Fruit fly (Drosophila melanogaster): ENCODE data around the gene Set8.

The Set8 gene

DNA sequence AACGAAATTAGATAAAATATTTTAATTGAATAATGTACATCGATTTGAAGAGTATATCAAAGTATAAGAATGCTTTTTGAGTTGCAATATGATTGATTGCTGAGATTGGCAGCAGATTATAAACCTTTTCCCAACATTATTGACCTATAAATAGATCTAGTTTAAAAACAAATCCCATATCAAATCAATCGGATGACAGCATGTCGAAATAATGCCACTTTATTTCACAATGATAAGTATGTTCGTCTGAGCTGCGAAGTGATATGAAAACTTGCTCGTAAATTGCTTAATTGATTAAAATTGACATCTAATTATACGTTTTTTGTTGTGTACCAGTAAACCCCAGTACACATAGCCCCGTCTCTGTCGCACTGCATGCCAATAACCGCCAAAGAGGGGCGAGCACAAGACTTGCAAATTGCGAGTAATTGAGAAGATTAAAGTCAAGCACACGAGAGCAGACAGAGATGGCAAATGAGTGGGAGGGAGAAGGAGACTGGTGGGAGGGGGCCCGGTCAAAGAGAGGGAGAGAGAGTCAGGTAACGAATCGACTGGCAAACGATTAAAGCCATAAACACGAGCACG lies 32.7 kb upstream of the Set8 start (continued):
- TF ChIP-seq Hr51 (GFP tag; optimal IDR thresholded peaks at IDR 0.05) (peak; percentile 5 to 74), CG2678 (tag; optimal IDR thresholded peaks at IDR 0.05) (peak; percentile 55), PHDP (tag; optimal IDR thresholded peaks at IDR 0.05) (peak; percentile 46), CG13624 (GFP tag; optimal IDR thresholded peaks at IDR 0.05) (peak; percentile 54), Dip3 (GFP tag; optimal IDR thresholded peaks at IDR 0.05) (peak; percentile 37), bcd (GFP tag; optimal IDR thresholded peaks at IDR 0.05) (peak; percentile 46), cwo (GFP tag; optimal IDR thresholded peaks at IDR 0.05) (no peak), CG11085 (GFP tag; IDR thresholded peaks at IDR 0.05) (no peak), mam (GFP tag; optimal IDR thresholded peaks at IDR 0.05) (peak; percentile 70), Dip2 (GFP tag; IDR thresholded peaks at IDR 0.05) (no peak), CoRest (tag; optimal IDR thresholded peaks at IDR 0.05) (peak; percentile 63), CG17328 (GFP tag; IDR thresholded peaks at IDR 0.05) (no peak), CG4730 (GFP tag; IDR thresholded peaks at IDR 0.05) (no peak), mld (GFP tag; IDR thresholded peaks at IDR 0.05; ENCODE audit: partially characterized antibody) (no peak), crp (GFP tag; optimal IDR thresholded peaks at IDR 0.05) (no peak), gt (GFP tag; IDR thresholded peaks at IDR 0.05) (no peak), Pdp1 (GFP tag; optimal IDR thresholded peaks at IDR 0.05) (peak in 1 of 2 experiments; percentile 30), Usf (GFP tag; optimal IDR thresholded peaks at IDR 0.05) (no peak), salm (tag; optimal IDR thresholded peaks at IDR 0.05) (no peak), NFAT (GFP tag; IDR thresholded peaks at IDR 0.05) (no peak), CG12744 (GFP tag; optimal IDR thresholded peaks at IDR 0.05) (no peak), CG13775 (GFP tag; optimal IDR thresholded peaks at IDR 0.05) (peak; percentile 56), vvl (GFP tag; IDR thresholded peaks at IDR 0.05) (no peak), CG18011 (GFP tag; optimal IDR thresholded peaks at IDR 0.05) (no peak)

DNA sequence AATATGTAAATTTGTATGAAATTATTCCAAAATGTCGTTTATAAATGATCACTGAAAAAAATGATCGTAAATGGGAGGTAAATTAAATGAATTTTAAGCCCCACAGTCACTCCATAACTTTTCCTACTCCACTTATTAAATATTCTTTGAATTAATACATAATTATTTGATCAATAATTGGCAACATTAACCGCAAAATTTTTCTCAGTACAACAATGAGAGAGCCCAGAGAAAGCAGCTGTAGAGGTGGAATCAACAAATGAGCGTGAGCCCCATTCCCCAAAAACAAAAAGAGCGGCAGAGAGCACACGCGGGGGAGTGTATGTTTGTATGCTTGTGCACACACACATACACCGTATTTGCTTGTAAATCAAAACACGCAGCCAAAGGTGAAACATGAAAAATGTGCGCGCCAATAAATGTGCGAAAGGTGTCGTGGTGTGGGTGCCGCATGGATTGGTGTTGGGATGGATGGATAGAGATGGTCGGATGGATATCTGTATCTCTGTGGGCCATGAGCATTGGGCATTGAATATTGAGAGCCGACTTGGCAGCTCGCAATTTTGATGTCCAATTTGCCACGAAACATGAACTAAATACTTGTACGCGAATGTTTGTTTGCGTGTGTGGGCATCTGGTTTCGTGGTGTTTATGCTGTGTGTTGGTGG lies 31.9 kb upstream of the Set8 start:
- no peak for TF ChIP-seq Taf1 (GFP tag; IDR thresholded peaks at IDR 0.05)
- TF ChIP-seq CG15514 (GFP tag; optimal IDR thresholded peaks at IDR 0.05), result peak; percentile 93
- no peak for TF ChIP-seq CG4404 (GFP tag; IDR thresholded peaks at IDR 0.05)
- TF ChIP-seq Dip2 (GFP tag; IDR thresholded peaks at IDR 0.05), result no peak
- no peak for TF ChIP-seq vvl (GFP tag; IDR thresholded peaks at IDR 0.05)
- peak; percentile 96 for TF ChIP-seq CG31388 (GFP tag; optimal IDR thresholded peaks at IDR 0.05)
- TF ChIP-seq wdn (GFP tag; IDR thresholded peaks at IDR 0.05), result no peak
- TF ChIP-seq CG3407 (GFP tag; optimal IDR thresholded peaks at IDR 0.05), result peak; percentile 97
- peak; percentile 99 for TF ChIP-seq CG3281 (GFP tag; optimal IDR thresholded peaks at IDR 0.05)
- TF ChIP-seq CG3995 (GFP tag; optimal IDR thresholded peaks at IDR 0.05), result peak; percentile 81
- no peak for TF ChIP-seq C15 (GFP tag; IDR thresholded peaks at IDR 0.05)
- peak; percentile 99 for TF ChIP-seq caup (GFP tag; optimal IDR thresholded peaks at IDR 0.05; ENCODE audit: severe bottlenecking)
- peak; percentile 99 for TF ChIP-seq Asciz (GFP tag; optimal IDR thresholded peaks at IDR 0.05)
- peak; percentile 89 for TF ChIP-seq Atf-2 (GFP tag; optimal IDR thresholded peaks at IDR 0.05)
- peak; percentile 97 for TF ChIP-seq CG13296 (GFP tag; optimal IDR thresholded peaks at IDR 0.05)
- TF ChIP-seq ro (GFP tag; IDR thresholded peaks at IDR 0.05), result no peak
- no peak for TF ChIP-seq HLH3B (GFP tag; IDR thresholded peaks at IDR 0.05)
- no peak for TF ChIP-seq CG6689 (GFP tag; IDR thresholded peaks at IDR 0.05)
- TF ChIP-seq CG17385 (GFP tag; optimal IDR thresholded peaks at IDR 0.05), result peak; percentile 97
- no peak for TF ChIP-seq gsb (GFP tag; IDR thresholded peaks at IDR 0.05)
- TF ChIP-seq Tbp (GFP tag; optimal IDR thresholded peaks at IDR 0.05), result no peak
- TF ChIP-seq Chrac-16 (GFP tag; optimal IDR thresholded peaks at IDR 0.05), result peak; percentile 99
- peak; percentile 46 for TF ChIP-seq stwl (tag; optimal IDR thresholded peaks at IDR 0.05)
- peak; percentile 91 for TF ChIP-seq zfh2 (GFP tag; optimal IDR thresholded peaks at IDR 0.05)
- no peak for TF ChIP-seq B-H1 (GFP tag; IDR thresholded peaks at IDR 0.05)
- TF ChIP-seq inv (GFP tag; IDR thresholded peaks at IDR 0.05; ENCODE audit: partially characterized antibody), result no peak
- peak; percentile 77 for TF ChIP-seq CG9876 (GFP tag; optimal IDR thresholded peaks at IDR 0.05)

All from whole organism, embryonic.